Worm (Caenorhabditis elegans) whole organism, L1 larva: ENCODE data around the gene str-64.

ENCODE experiments used
- C04F5.9 ChIP-seq: sonication (generic microtip); optimal IDR thresholded peaks from 2 replicates; lab custom pipeline; 2016; ENCODE audit warnings: missing genetic modification characterization, missing compliant biosample characterization
- C16A3.4 ChIP-seq: fragments of 150-350 bp; optimal IDR thresholded peaks from 2 replicates; lab custom pipeline; 2014; ENCODE audit warnings: missing biosample characterization, missing genetic modification characterization
- C34B4.2 ChIP-seq: sonication (generic microtip); optimal IDR thresholded peaks from 2 replicates; lab custom pipeline; 2017; ENCODE audit warnings: mild to moderate bottlenecking, missing genetic modification characterization, missing compliant biosample characterization
- F16B12.6 ChIP-seq: fragments of 150-350 bp; optimal IDR thresholded peaks from 2 replicates; lab custom pipeline; 2014; ENCODE audit warnings: missing biosample characterization, missing genetic modification characterization
- aha-1 ChIP-seq: fragments of 150-350 bp; optimal IDR thresholded peaks from 2 replicates; lab custom pipeline; 2014; ENCODE audit warnings: missing biosample characterization, missing genetic modification characterization
- blmp-1 ChIP-seq: fragments of 150-350 bp; optimal IDR thresholded peaks from 2 replicates; lab custom pipeline; 2014; ENCODE audit warnings: missing biosample characterization, missing genetic modification characterization
- ceh-63 ChIP-seq: fragments of 200-800 bp; sonication (Bioruptor generic); optimal IDR thresholded peaks from 2 replicates; lab custom pipeline; 2018; ENCODE audit warnings: mild to moderate bottlenecking, missing genetic modification characterization, missing compliant biosample characterization
- dsc-1 ChIP-seq: sonication (generic microtip); optimal IDR thresholded peaks from 2 replicates; lab custom pipeline; 2016; ENCODE audit warnings: mild to moderate bottlenecking, missing genetic modification characterization, missing compliant biosample characterization
- egl-13 ChIP-seq: sonication (generic microtip); optimal IDR thresholded peaks from 2 replicates; lab custom pipeline; 2016; ENCODE audit warnings: missing genotype, missing genetic modification reagents, missing genetic modification characterization, missing compliant biosample characterization
- elt-2 ChIP-seq: sonication (generic microtip); optimal IDR thresholded peaks from 2 replicates; lab custom pipeline; 2016; ENCODE audit warnings: missing genetic modification characterization, mild to moderate bottlenecking, inconsistent platforms, missing compliant biosample characterization, missing genetic modification reagents
- elt-3 ChIP-seq, 6 experiments: fragments of 150-350 bp in 1 of 6; sonication (generic microtip); optimal IDR thresholded peaks; 2 replicates each; lab custom pipeline; 2017 to 2018; ENCODE audit warnings: missing biosample characterization in 6 of 6, missing genetic modification characterization in 6 of 6, inconsistent platforms in 1 of 6
- ets-5 ChIP-seq: fragments of 200-800 bp; sonication (Bioruptor generic); IDR thresholded peaks from 2 replicates; pipeline ENCODE4 v1.3.6; 2022; ENCODE audit warnings: missing genetic modification characterization, missing compliant biosample characterization
- fkh-10 ChIP-seq: sonication (generic microtip); optimal IDR thresholded peaks from 2 replicates; lab custom pipeline; 2017; ENCODE audit warnings: missing biosample characterization, missing genetic modification reagents, missing genetic modification characterization
- fos-1 ChIP-seq: fragments of 150-350 bp; optimal IDR thresholded peaks from 2 replicates; lab custom pipeline; 2014; ENCODE audit warnings: missing biosample characterization, missing genetic modification characterization
- isw-1 ChIP-seq: fragments of 200-800 bp; sonication (Bioruptor generic); IDR thresholded peaks from 2 replicates; pipeline ENCODE4 v1.3.6; 2022; ENCODE audit warnings: missing genetic modification characterization, missing compliant biosample characterization
- jun-1 ChIP-seq: fragments of 150-350 bp; optimal IDR thresholded peaks from 2 replicates; lab custom pipeline; 2014; ENCODE audit warnings: missing biosample characterization, missing genetic modification reagents, missing genetic modification characterization
- lin-13 ChIP-seq: fragments of 150-350 bp; optimal IDR thresholded peaks from 2 replicates; lab custom pipeline; 2014; ENCODE audit warnings: missing biosample characterization, missing genetic modification reagents, missing genetic modification characterization
- lin-14 ChIP-seq: fragments of 200-800 bp; sonication (Bioruptor generic); optimal IDR thresholded peaks from 2 replicates; lab custom pipeline; 2018; ENCODE audit warnings: mild to moderate bottlenecking, missing genetic modification characterization, moderate library complexity, missing compliant biosample characterization
- lin-39 ChIP-seq: fragments of 150-350 bp; optimal IDR thresholded peaks from 2 replicates; lab custom pipeline; 2014; ENCODE audit warnings: missing biosample characterization, missing genetic modification reagents, missing genetic modification characterization
- mdl-1 ChIP-seq, 2 experiments: fragments of 150-350 bp; optimal IDR thresholded peaks; 2 replicates each; lab custom pipeline; 2014 to 2017; ENCODE audit warnings: missing biosample characterization in 2 of 2, missing genetic modification characterization in 2 of 2, inconsistent platforms in 1 of 2
- nhr-11 ChIP-seq: fragments of 150-350 bp; optimal IDR thresholded peaks from 2 replicates; lab custom pipeline; 2014; ENCODE audit warnings: missing biosample characterization, missing genetic modification characterization
- nhr-12 ChIP-seq: sonication (generic microtip); optimal IDR thresholded peaks from 2 replicates; lab custom pipeline; 2017; ENCODE audit warnings: missing biosample characterization, missing genetic modification characterization
- nhr-20 ChIP-seq: sonication (generic microtip); optimal IDR thresholded peaks from 2 replicates; lab custom pipeline; 2016; ENCODE audit warnings: mild to moderate bottlenecking, missing genetic modification characterization, missing compliant biosample characterization
- nhr-28 ChIP-seq: fragments of 150-350 bp; optimal IDR thresholded peaks from 2 replicates; lab custom pipeline; 2014; ENCODE audit warnings: missing biosample characterization, missing genetic modification characterization
- nhr-71 ChIP-seq: sonication (generic microtip); optimal IDR thresholded peaks from 2 replicates; lab custom pipeline; 2016; ENCODE audit warnings: mild to moderate bottlenecking, missing genetic modification characterization, moderate library complexity, missing compliant biosample characterization
- nhr-76 ChIP-seq: sonication (generic microtip); optimal IDR thresholded peaks from 2 replicates; lab custom pipeline; 2017; ENCODE audit warnings: missing biosample characterization, missing genetic modification characterization
- nhr-77 ChIP-seq: fragments of 150-350 bp; optimal IDR thresholded peaks from 2 replicates; lab custom pipeline; 2014; ENCODE audit warnings: missing biosample characterization, missing genetic modification characterization
- nhr-84 ChIP-seq: sonication (generic microtip); optimal IDR thresholded peaks from 2 replicates; lab custom pipeline; 2017; ENCODE audit warnings: missing biosample characterization, missing genetic modification characterization
- pag-3 ChIP-seq: sonication (generic microtip); optimal IDR thresholded peaks from 2 replicates; lab custom pipeline; 2017; ENCODE audit warnings: missing genetic modification characterization, mild to moderate bottlenecking, missing compliant biosample characterization, antibody characterized with exemption, borderline replicate concordance; ENCODE audit not compliant: insufficient read depth
- pax-3 ChIP-seq: fragments of 200-800 bp; sonication (Bioruptor generic); optimal IDR thresholded peaks from 2 replicates; lab custom pipeline; 2018; ENCODE audit warnings: mild to moderate bottlenecking, missing genetic modification characterization, moderate library complexity, missing compliant biosample characterization
- pqm-1 ChIP-seq: sonication (generic microtip); optimal IDR thresholded peaks from 3 replicates; lab custom pipeline; 2017; ENCODE audit warnings: missing biosample characterization, missing genetic modification characterization
- snu-23 ChIP-seq: sonication (generic microtip); optimal IDR thresholded peaks from 2 replicates; lab custom pipeline; 2016; ENCODE audit warnings: missing genetic modification characterization, missing compliant biosample characterization
- sptf-1 ChIP-seq: fragments of 150-350 bp; optimal IDR thresholded peaks from 2 replicates; lab custom pipeline; 2014; ENCODE audit warnings: missing biosample characterization, missing genetic modification characterization
- tlp-1 ChIP-seq: fragments of 150-350 bp; optimal IDR thresholded peaks from 2 replicates; lab custom pipeline; 2014; ENCODE audit warnings: missing biosample characterization, missing genetic modification characterization
- unc-130 ChIP-seq: fragments of 150-350 bp; optimal IDR thresholded peaks from 2 replicates; lab custom pipeline; 2017; ENCODE audit warnings: missing biosample characterization, missing genetic modification characterization, inconsistent platforms
- unc-62 ChIP-seq: fragments of 150-350 bp; optimal IDR thresholded peaks from 2 replicates; lab custom pipeline; 2014; ENCODE audit warnings: missing biosample characterization, missing genetic modification reagents, missing genetic modification characterization
- vab-15 ChIP-seq: sonication (generic microtip); optimal IDR thresholded peaks from 2 replicates; lab custom pipeline; 2017; ENCODE audit warnings: missing genotype, mild to moderate bottlenecking, missing genetic modification characterization, missing compliant biosample characterization
- zag-1 ChIP-seq: fragments of 150-350 bp; optimal IDR thresholded peaks from 2 replicates; lab custom pipeline; 2014; ENCODE audit warnings: missing biosample characterization, missing genetic modification characterization
- zip-4 ChIP-seq: fragments of 200-800 bp; sonication (Bioruptor generic); optimal IDR thresholded peaks from 2 replicates; lab custom pipeline; 2018; ENCODE audit warnings: mild to moderate bottlenecking, missing genetic modification characterization, moderate library complexity, missing compliant biosample characterization
- ztf-4 ChIP-seq: fragments of 150-350 bp; optimal IDR thresholded peaks from 2 replicates; lab custom pipeline; 2014; ENCODE audit warnings: missing biosample characterization, missing genetic modification characterization

Gene str-64

DNA sequence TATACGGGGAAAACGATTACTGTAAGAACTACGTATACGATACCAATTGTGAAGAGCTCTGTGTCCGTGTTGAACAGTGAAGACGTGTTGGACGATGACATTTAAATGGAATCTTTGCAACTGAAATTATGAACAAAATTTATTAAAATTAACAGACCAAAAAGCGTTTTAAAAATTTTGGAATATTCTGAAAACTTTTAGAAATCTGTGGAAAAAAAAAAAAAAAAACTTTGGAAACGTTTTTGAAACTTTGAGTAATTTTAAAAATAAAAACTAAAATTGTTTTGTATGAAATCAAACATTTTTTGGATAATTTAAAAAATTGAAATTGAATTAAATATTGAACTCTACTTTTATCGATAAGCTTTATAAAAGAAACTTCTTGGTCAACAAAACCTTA is 27.0 kb upstream of the str-64 start, which contains the start of gene srt-63:
Gene srt-63 (minus strand): TSS at position 101 of the 400 bp plus-strand sequence.
- TF ChIP-seq pqm-1 (tag; lab: Kevin White, UChicago) (no peak), dsc-1 (tag; lab: Kevin White, UChicago) (no peak), tlp-1 (tag; lab: Kevin White, UChicago) (no peak), nhr-84 (no peak), lin-14 (GFP tag; lab: Kevin White, UChicago) (no peak), blmp-1 (tag; lab: Kevin White, UChicago) (no peak), zip-4 (GFP tag; lab: Kevin White, UChicago) (no peak), nhr-28 (tag; lab: Kevin White, UChicago) (no peak), nhr-71 (tag; lab: Kevin White, UChicago) (no peak), unc-62 (GFP tag; lab: Kevin White, UChicago) (no peak), nhr-77 (tag; lab: Kevin White, UChicago) (no peak), zag-1 (tag; lab: Kevin White, UChicago) (no peak), ztf-4 (tag; lab: Kevin White, UChicago) (no peak), nhr-76 (tag; lab: Kevin White, UChicago) (no peak), C04F5.9 (no peak), C16A3.4 (tag; lab: Kevin White, UChicago) (no peak), elt-3 (tag; optimal IDR thresholded peaks at IDR 0.05; lab: Kevin White, UChicago) (no peak), mdl-1 (tag; optimal IDR thresholded peaks at IDR 0.05; lab: Kevin White, UChicago) (no peak), pag-3 (tag; lab: Kevin White, UChicago) (no peak), jun-1 (no peak)

ce11 chrV:3256809-3257208 is 26.2 kb upstream of the str-64 start:
- no peak for TF ChIP-seq nhr-12 (tag; lab: Kevin White, UChicago)
- no peak for TF ChIP-seq ceh-63 (GFP tag; lab: Kevin White, UChicago)
- TF ChIP-seq snu-23 = no peak
- TF ChIP-seq C34B4.2 (tag; lab: Kevin White, UChicago) = no peak
- no peak for TF ChIP-seq aha-1
- TF ChIP-seq C04F5.9 = no peak
- TF ChIP-seq pqm-1 (tag; lab: Kevin White, UChicago) = no peak
- no peak for TF ChIP-seq F16B12.6 (tag; lab: Kevin White, UChicago)
- TF ChIP-seq vab-15 (tag; lab: Kevin White, UChicago) = no peak
- TF ChIP-seq pag-3 (tag; lab: Kevin White, UChicago) = no peak
- TF ChIP-seq isw-1 (GFP tag; lab: Robert Waterston, UW) = no peak
- TF ChIP-seq nhr-20 (tag; lab: Kevin White, UChicago) = no peak
- no peak for TF ChIP-seq nhr-11 (tag; lab: Kevin White, UChicago)
- no peak for TF ChIP-seq nhr-84
- TF ChIP-seq, all 84 proteins: peak for 0

- no peak for TF ChIP-seq ets-5 (GFP tag; lab: Robert Waterston, UW)
- no peak for TF ChIP-seq fos-1
- TF ChIP-seq unc-62 (GFP tag; lab: Kevin White, UChicago) = no peak
- TF ChIP-seq lin-13 = no peak
- no peak for TF ChIP-seq lin-39 (tag; lab: Kevin White, UChicago)
- TF ChIP-seq elt-3 (tag; optimal IDR thresholded peaks at IDR 0.05; lab: Kevin White, UChicago) = no peak
- no peak for TF ChIP-seq ztf-4 (tag; lab: Kevin White, UChicago)
- no peak for TF ChIP-seq sptf-1 (tag; lab: Kevin White, UChicago)
- TF ChIP-seq pax-3 (tag; lab: Kevin White, UChicago) = no peak
- TF ChIP-seq fkh-10 (GFP tag; lab: Kevin White, UChicago) = no peak
- TF ChIP-seq dsc-1 (tag; lab: Kevin White, UChicago) = no peak
- TF ChIP-seq elt-2 (tag; lab: Kevin White, UChicago) = no peak
- TF ChIP-seq egl-13 = no peak
- no peak for TF ChIP-seq nhr-28 (tag; lab: Kevin White, UChicago)
- TF ChIP-seq unc-130 (tag; lab: Kevin White, UChicago) = no peak
Measured at ce11 chrV:3257277-3257676, 25.8 kb upstream of the str-64 start, which contains the start of gene T28A11.22. Gene T28A11.22, plus strand, starts transcription at chrV:3257577.
